Worm (Caenorhabditis elegans) whole organism, L4 larva: ENCODE measurements around the gene pho-12.

Source experiments
- D1046.2 ChIP-seq: fragments of 200-800 bp; sonication (Bioruptor generic); IDR thresholded peaks from 2 replicates; pipeline ENCODE4 v1.3.6; 2022; ENCODE audit warnings: missing genetic modification characterization, missing compliant biosample characterization
- F37D6.2 ChIP-seq: sonication (generic microtip); optimal IDR thresholded peaks from 2 replicates; lab custom pipeline; 2016; ENCODE audit warnings: mild to moderate bottlenecking, missing genetic modification characterization, missing compliant biosample characterization
- R02D3.7 ChIP-seq: fragments of 150-350 bp; sonication (generic microtip); optimal IDR thresholded peaks from 3 replicates; lab custom pipeline; 2014; ENCODE audit warnings: missing biosample characterization, missing genetic modification characterization
- Y105C5A.15 ChIP-seq: fragments of 200-800 bp; sonication (Bioruptor generic); IDR thresholded peaks from 2 replicates; pipeline ENCODE4 v1.3.6; 2022; ENCODE audit warnings: missing genetic modification characterization, missing compliant biosample characterization
- Y48G9A.11 ChIP-seq: fragments of 200-800 bp; sonication (Bioruptor generic); IDR thresholded peaks from 2 replicates; pipeline ENCODE4 v1.3.6; 2022; ENCODE audit warnings: missing genetic modification reagents, missing genetic modification characterization, missing compliant biosample characterization
- ZK337.2 ChIP-seq: fragments of 200-800 bp; sonication (Bioruptor generic); IDR thresholded peaks from 2 replicates; pipeline ENCODE4 v1.3.6; 2022; ENCODE audit warnings: missing genetic modification reagents, missing genetic modification characterization, missing compliant biosample characterization
- aly-2 ChIP-seq: sonication (generic microtip); optimal IDR thresholded peaks from 2 replicates; lab custom pipeline; 2018; ENCODE audit warnings: missing biosample characterization, missing genetic modification characterization
- attf-4 ChIP-seq: sonication (generic microtip); optimal IDR thresholded peaks from 3 replicates; lab custom pipeline; 2017; ENCODE audit warnings: missing biosample characterization, missing genetic modification characterization
- ceh-44 ChIP-seq: fragments of 200-800 bp; sonication (Bioruptor generic); IDR thresholded peaks from 2 replicates; pipeline ENCODE4 v1.3.6; 2022; ENCODE audit warnings: missing genetic modification reagents, missing genetic modification characterization, missing compliant biosample characterization
- daf-12 ChIP-seq: fragments of 150-350 bp; optimal IDR thresholded peaks from 2 replicates; lab custom pipeline; 2014; ENCODE audit warnings: missing biosample characterization, missing genetic modification reagents, missing genetic modification characterization
- daf-16 ChIP-seq, 3 experiments: sonication (generic microtip); optimal IDR thresholded peaks; 2 replicates each; lab custom pipeline; 2016 to 2017; ENCODE audit warnings: missing genetic modification characterization in 3 of 3, missing genetic modification reagents in 3 of 3, mild to moderate bottlenecking in 2 of 3, missing compliant biosample characterization in 2 of 3, missing biosample characterization in 1 of 3, moderate library complexity in 1 of 3
- dmd-6 ChIP-seq: fragments of 200-800 bp; sonication (Bioruptor generic); IDR thresholded peaks from 2 replicates; pipeline ENCODE4 v1.3.6; 2022; ENCODE audit warnings: missing genetic modification reagents, missing genetic modification characterization, missing compliant biosample characterization
- dmd-9 ChIP-seq: fragments of 200-800 bp; sonication (Bioruptor generic); IDR thresholded peaks from 2 replicates; pipeline ENCODE4 v1.3.6; 2022; ENCODE audit warnings: missing genetic modification reagents, missing genetic modification characterization, missing compliant biosample characterization
- fkh-10 ChIP-seq: fragments of 150-350 bp; optimal IDR thresholded peaks from 2 replicates; lab custom pipeline; 2014; ENCODE audit warnings: missing biosample characterization, missing genetic modification reagents, missing genetic modification characterization
- gei-8 ChIP-seq: fragments of 200-800 bp; sonication (Bioruptor generic); optimal IDR thresholded peaks from 2 replicates; lab custom pipeline; 2018; ENCODE audit warnings: mild to moderate bottlenecking, missing genetic modification characterization, missing compliant biosample characterization
- jun-1 ChIP-seq: fragments of 150-350 bp; optimal IDR thresholded peaks from 2 replicates; lab custom pipeline; 2014; ENCODE audit warnings: missing biosample characterization, missing genetic modification reagents, missing genetic modification characterization
- lim-7 ChIP-seq: fragments of 200-800 bp; sonication (Bioruptor generic); IDR thresholded peaks from 2 replicates; pipeline ENCODE4 v1.3.6; 2022; ENCODE audit warnings: missing genetic modification characterization, missing compliant biosample characterization
- lin-38 ChIP-seq: fragments of 200-800 bp; sonication (Bioruptor generic); IDR thresholded peaks from 2 replicates; pipeline ENCODE4 v1.3.6; 2022; ENCODE audit warnings: missing genetic modification reagents, missing genetic modification characterization, missing compliant biosample characterization
- lsy-2 ChIP-seq, 2 experiments: fragments of 150-350 bp in 1 of 2; sonication (generic microtip) in 1 of 2; optimal IDR thresholded peaks; 2 replicates each; lab custom pipeline; 2014 to 2017; ENCODE audit warnings: missing biosample characterization in 2 of 2, missing genetic modification characterization in 2 of 2
- mdl-1 ChIP-seq, 2 experiments: fragments of 150-350 bp in 1 of 2; sonication (generic microtip) in 1 of 2; optimal IDR thresholded peaks; 2 replicates each; lab custom pipeline; 2014 to 2017; ENCODE audit warnings: missing biosample characterization in 2 of 2, missing genetic modification characterization in 2 of 2
- mes-2 ChIP-seq: sonication (generic microtip); optimal IDR thresholded peaks from 2 replicates; lab custom pipeline; 2016; ENCODE audit warnings: missing genotype, mild to moderate bottlenecking, missing genetic modification characterization, missing compliant biosample characterization; ENCODE audit not compliant: poor library complexity, severe bottlenecking
- mxl-2 ChIP-seq: fragments of 200-800 bp; sonication (Bioruptor generic); conservative IDR thresholded peaks from 2 replicates; pipeline ENCODE4 v1.3.6; 2022; ENCODE audit warnings: missing genetic modification reagents, missing genetic modification characterization, missing compliant biosample characterization
- nhr-237 ChIP-seq: sonication (generic microtip); optimal IDR thresholded peaks from 2 replicates; lab custom pipeline; 2017; ENCODE audit warnings: missing biosample characterization, missing genetic modification characterization
- nhr-28 ChIP-seq: fragments of 150-350 bp; optimal IDR thresholded peaks from 2 replicates; lab custom pipeline; 2014; ENCODE audit warnings: missing biosample characterization, missing genetic modification characterization
- nhr-41 ChIP-seq: fragments of 200-800 bp; sonication (Bioruptor generic); IDR thresholded peaks from 2 replicates; pipeline ENCODE4 v1.3.6; 2022; ENCODE audit warnings: missing genetic modification reagents, missing genetic modification characterization, missing compliant biosample characterization
- nhr-48 ChIP-seq: sonication (generic microtip); optimal IDR thresholded peaks from 2 replicates; lab custom pipeline; 2016; ENCODE audit warnings: mild to moderate bottlenecking, missing genetic modification characterization, missing compliant biosample characterization
- php-3 ChIP-seq: fragments of 200-800 bp; sonication (Bioruptor generic); IDR thresholded peaks from 2 replicates; pipeline ENCODE4 v1.3.6; 2022; ENCODE audit warnings: missing genetic modification reagents, missing genetic modification characterization, missing compliant biosample characterization
- pqm-1 ChIP-seq: sonication (generic microtip); optimal IDR thresholded peaks from 2 replicates; lab custom pipeline; 2017; ENCODE audit warnings: missing biosample characterization, missing genetic modification characterization
- rbr-2 ChIP-seq: sonication (generic microtip); optimal IDR thresholded peaks from 2 replicates; lab custom pipeline; 2016; ENCODE audit warnings: missing genotype, missing genetic modification characterization, missing compliant biosample characterization
- saeg-2 ChIP-seq: fragments of 200-800 bp; sonication (Bioruptor generic); IDR thresholded peaks from 2 replicates; pipeline ENCODE4 v1.3.6; 2022; ENCODE audit warnings: missing genetic modification reagents, missing genetic modification characterization, missing compliant biosample characterization
- sdz-12 ChIP-seq: fragments of 200-800 bp; sonication (Bioruptor generic); optimal IDR thresholded peaks from 2 replicates; lab custom pipeline; 2018; ENCODE audit warnings: mild to moderate bottlenecking, missing genetic modification characterization, missing compliant biosample characterization
- spr-1 ChIP-seq: sonication (generic microtip); optimal IDR thresholded peaks from 2 replicates; lab custom pipeline; 2016; ENCODE audit warnings: mild to moderate bottlenecking, missing genetic modification characterization, missing compliant biosample characterization
- unc-39 ChIP-seq: sonication (generic microtip); optimal IDR thresholded peaks from 2 replicates; lab custom pipeline; 2017; ENCODE audit warnings: missing biosample characterization, missing genetic modification characterization
- unc-62 ChIP-seq, 3 experiments: fragments of 150-350 bp in 1 of 3; sonication (generic microtip); optimal IDR thresholded peaks in 2 of 3; peaks in 1 of 3; 1 replicate in 1 of 3; 2 replicates in 2 of 3; lab custom pipeline; 2014 to 2017; ENCODE audit warnings: missing biosample characterization in 3 of 3, missing genetic modification characterization in 3 of 3, missing genetic modification reagents in 3 of 3, missing genotype in 1 of 3
- zip-2 ChIP-seq: fragments of 150-350 bp; optimal IDR thresholded peaks from 2 replicates; lab custom pipeline; 2014; ENCODE audit warnings: missing biosample characterization, missing genetic modification characterization
- ztf-11 ChIP-seq: fragments of 150-350 bp; optimal IDR thresholded peaks from 2 replicates; lab custom pipeline; 2014; ENCODE audit warnings: missing biosample characterization, missing genetic modification characterization

Gene pho-12

ce11 chrII:5046209-5047200 is 14.1 kb downstream of the pho-12 start (continued):
- TF ChIP-seq gei-8 (GFP tag; lab: Kevin White, UChicago) (no peak), dmd-9 (GFP tag; lab: Robert Waterston, UW) (no peak), dmd-6 (GFP tag; lab: Robert Waterston, UW) (no peak), ZK337.2 (GFP tag; lab: Robert Waterston, UW) (no peak), nhr-237 (tag; lab: Kevin White, UChicago) (no peak), mxl-2 (GFP tag; lab: Robert Waterston, UW) (no peak), ztf-11 (tag; lab: Kevin White, UChicago) (no peak), mes-2 (tag; lab: Kevin White, UChicago) (no peak)

- no peak for TF ChIP-seq daf-12
- TF ChIP-seq Y48G9A.11, result no peak
- TF ChIP-seq fkh-10 (GFP tag; lab: Kevin White, UChicago), result peak; percentile 9
- TF ChIP-seq aly-2, result no peak
- no peak for TF ChIP-seq Y105C5A.15 (GFP tag; lab: Robert Waterston, UW)
- no peak for TF ChIP-seq spr-1 (tag; lab: Kevin White, UChicago)
- no peak for TF ChIP-seq F37D6.2 (tag; lab: Kevin White, UChicago)
- TF ChIP-seq saeg-2 (GFP tag; lab: Robert Waterston, UW), result no peak
- no peak for TF ChIP-seq ceh-44 (GFP tag; lab: Robert Waterston, UW)
- no peak for TF ChIP-seq attf-4 (tag; lab: Kevin White, UChicago)
- TF ChIP-seq unc-62 (GFP tag; optimal IDR thresholded peaks at IDR 0.05 in 1 of 2; lab: Kevin White, UChicago), result peak in 1 of 2 experiments; percentile 85
- no peak for TF ChIP-seq unc-62 (tag; optimal IDR thresholded peaks at IDR 0.05; lab: Kevin White, UChicago)
- TF ChIP-seq unc-39, result no peak
- no peak for TF ChIP-seq jun-1 (tag; lab: Kevin White, UChicago)
- TF ChIP-seq lim-7 (GFP tag; lab: Robert Waterston, UW), result no peak
- peak in 1 of 2 experiments; percentile 38 for TF ChIP-seq lsy-2 (tag; optimal IDR thresholded peaks at IDR 0.05; lab: Kevin White, UChicago)
- no peak for TF ChIP-seq zip-2 (tag; lab: Kevin White, UChicago)
- TF ChIP-seq nhr-41 (GFP tag; lab: Robert Waterston, UW), result no peak
- TF ChIP-seq ztf-11 (tag; lab: Kevin White, UChicago), result no peak
- TF ChIP-seq pqm-1 (tag; lab: Kevin White, UChicago), result no peak
- no peak for TF ChIP-seq sdz-12 (GFP tag; lab: Kevin White, UChicago)
- TF ChIP-seq D1046.2 (GFP tag; lab: Robert Waterston, UW), result no peak
- no peak for TF ChIP-seq nhr-48 (tag; lab: Kevin White, UChicago)
- TF ChIP-seq rbr-2 (tag; lab: Kevin White, UChicago), result no peak
- TF ChIP-seq R02D3.7 (tag; lab: Kevin White, UChicago), result no peak
- no peak for TF ChIP-seq nhr-28 (tag; lab: Kevin White, UChicago)
- no peak for TF ChIP-seq daf-16 (GFP tag; optimal IDR thresholded peaks at IDR 0.05; lab: Kevin White, UChicago)
- TF ChIP-seq daf-16 (tag; optimal IDR thresholded peaks at IDR 0.05; lab: Kevin White, UChicago), result no peak
- TF ChIP-seq, all 104 proteins: peak for 3
Observed at ce11 chrII:5042381-5042930, 18.2 kb downstream of the pho-12 start.

ce11 chrII:5040631-5041156 is 19.9 kb downstream of the pho-12 start, which contains the start of gene F33G12.7:
Gene F33G12.7 (minus strand): TSS chrII:5040681.
- TF ChIP-seq mdl-1 (tag; optimal IDR thresholded peaks at IDR 0.05; lab: Kevin White, UChicago) (no peak), lin-38 (GFP tag; lab: Robert Waterston, UW) (peak; percentile 31; the same call in 1 of the 2 replicates), lsy-2 (tag; optimal IDR thresholded peaks at IDR 0.05; lab: Kevin White, UChicago) (peak in 1 of 2 experiments; percentile 33), lim-7 (GFP tag; lab: Robert Waterston, UW) (no peak), php-3 (GFP tag; lab: Robert Waterston, UW) (no peak)
